Worm (Caenorhabditis elegans): ENCODE measurements around the gene srh-88.

- no peak for TF ChIP-seq lir-3 (tag; optimal IDR thresholded peaks at IDR 0.05)
- TF ChIP-seq nhr-77 (tag; optimal IDR thresholded peaks at IDR 0.05) = no peak
- no peak for TF ChIP-seq skn-1 (tag; optimal IDR thresholded peaks at IDR 0.05)
- no peak for TF ChIP-seq Y75B8A.6 (GFP tag; IDR thresholded peaks at IDR 0.05)
- no peak for TF ChIP-seq snpc-4 (tag; optimal IDR thresholded peaks at IDR 0.05)
- no peak for TF ChIP-seq gei-8 (GFP tag; optimal IDR thresholded peaks at IDR 0.05)
- no peak for TF ChIP-seq arid-1 (GFP tag; conservative IDR thresholded peaks at IDR 0.05)
Observed at ce11 chrV:2960894-2961293, 3.8 kb downstream of the srh-88 start, which contains the start of gene srw-144.

Measured in whole organism, L4 larva.